Worm (Caenorhabditis elegans) whole organism, L1 larva: ENCODE data around the gene F56A8.8.

ENCODE experiments used
- C34B4.2 ChIP-seq: sonication (generic microtip); optimal IDR thresholded peaks from 2 replicates; lab custom pipeline; 2017; ENCODE audit warnings: mild to moderate bottlenecking, missing genetic modification characterization, missing compliant biosample characterization
- F16B12.6 ChIP-seq: fragments of 150-350 bp; optimal IDR thresholded peaks from 2 replicates; lab custom pipeline; 2014; ENCODE audit warnings: missing biosample characterization, missing genetic modification characterization
- Y116A8C.19 ChIP-seq: sonication (generic microtip); optimal IDR thresholded peaks from 2 replicates; lab custom pipeline; 2016; ENCODE audit warnings: missing compliant biosample characterization, missing genetic modification characterization, borderline replicate concordance
- aha-1 ChIP-seq: fragments of 150-350 bp; optimal IDR thresholded peaks from 2 replicates; lab custom pipeline; 2014; ENCODE audit warnings: missing biosample characterization, missing genetic modification characterization
- aly-2 ChIP-seq: fragments of 150-350 bp; optimal IDR thresholded peaks from 2 replicates; lab custom pipeline; 2014; ENCODE audit warnings: missing biosample characterization, missing genetic modification characterization
- ama-1 ChIP-seq: fragments of 150-350 bp; optimal IDR thresholded peaks from 2 replicates; lab custom pipeline; 2014
- ceh-63 ChIP-seq: fragments of 200-800 bp; sonication (Bioruptor generic); optimal IDR thresholded peaks from 2 replicates; lab custom pipeline; 2018; ENCODE audit warnings: mild to moderate bottlenecking, missing genetic modification characterization, missing compliant biosample characterization
- ceh-82 ChIP-seq, 3 experiments: fragments of 150-350 bp in 1 of 3; sonication (generic microtip) in 2 of 3; optimal IDR thresholded peaks; 2 replicates each; lab custom pipeline; 2014 to 2017; ENCODE audit warnings: missing biosample characterization in 3 of 3, missing genetic modification characterization in 3 of 3
- dsc-1 ChIP-seq: sonication (generic microtip); optimal IDR thresholded peaks from 2 replicates; lab custom pipeline; 2016; ENCODE audit warnings: mild to moderate bottlenecking, missing genetic modification characterization, missing compliant biosample characterization
- efl-1 ChIP-seq, 4 experiments: fragments of 150-350 bp; optimal IDR thresholded peaks in 3 of 4; peaks in 1 of 4; 1 replicate in 1 of 4; 2 replicates in 3 of 4; lab custom pipeline; 2014; ENCODE audit warnings: missing biosample characterization in 2 of 4, missing genetic modification characterization in 2 of 4, missing genetic modification reagents in 2 of 4
- egl-27 ChIP-seq, 2 experiments: fragments of 150-350 bp in 1 of 2; sonication (generic microtip); optimal IDR thresholded peaks; 3 replicates each; lab custom pipeline; 2017 to 2018; ENCODE audit warnings: missing biosample characterization in 2 of 2, missing genetic modification characterization in 2 of 2, missing genetic modification reagents in 2 of 2
- elt-2 ChIP-seq: sonication (generic microtip); optimal IDR thresholded peaks from 2 replicates; lab custom pipeline; 2016; ENCODE audit warnings: missing genetic modification characterization, mild to moderate bottlenecking, inconsistent platforms, missing compliant biosample characterization, missing genetic modification reagents
- ets-5 ChIP-seq: fragments of 200-800 bp; sonication (Bioruptor generic); IDR thresholded peaks from 2 replicates; pipeline ENCODE4 v1.3.6; 2022; ENCODE audit warnings: missing genetic modification characterization, missing compliant biosample characterization
- fkh-10 ChIP-seq: sonication (generic microtip); optimal IDR thresholded peaks from 2 replicates; lab custom pipeline; 2017; ENCODE audit warnings: missing biosample characterization, missing genetic modification reagents, missing genetic modification characterization
- fos-1 ChIP-seq: fragments of 150-350 bp; optimal IDR thresholded peaks from 2 replicates; lab custom pipeline; 2014; ENCODE audit warnings: missing biosample characterization, missing genetic modification characterization
- hlh-17 ChIP-seq: fragments of 200-800 bp; sonication (Bioruptor generic); optimal IDR thresholded peaks from 2 replicates; lab custom pipeline; 2018; ENCODE audit warnings: missing genetic modification characterization, mild to moderate bottlenecking, missing compliant biosample characterization, moderate library complexity, borderline replicate concordance
- isw-1 ChIP-seq: fragments of 200-800 bp; sonication (Bioruptor generic); IDR thresholded peaks from 2 replicates; pipeline ENCODE4 v1.3.6; 2022; ENCODE audit warnings: missing genetic modification characterization, missing compliant biosample characterization
- jun-1 ChIP-seq: fragments of 150-350 bp; optimal IDR thresholded peaks from 2 replicates; lab custom pipeline; 2014; ENCODE audit warnings: missing biosample characterization, missing genetic modification reagents, missing genetic modification characterization
- lin-13 ChIP-seq: fragments of 150-350 bp; optimal IDR thresholded peaks from 2 replicates; lab custom pipeline; 2014; ENCODE audit warnings: missing biosample characterization, missing genetic modification reagents, missing genetic modification characterization
- lin-35 ChIP-seq, 2 experiments: fragments of 150-350 bp; optimal IDR thresholded peaks; 2 replicates each; lab custom pipeline; 2014; ENCODE audit warnings: missing biosample characterization in 2 of 2, missing genetic modification characterization in 2 of 2, missing genetic modification reagents in 2 of 2
- lin-39 ChIP-seq: fragments of 150-350 bp; optimal IDR thresholded peaks from 2 replicates; lab custom pipeline; 2014; ENCODE audit warnings: missing biosample characterization, missing genetic modification reagents, missing genetic modification characterization
- lir-3 ChIP-seq: sonication (generic microtip); optimal IDR thresholded peaks from 2 replicates; lab custom pipeline; 2016; ENCODE audit warnings: mild to moderate bottlenecking, missing genetic modification characterization, moderate library complexity, missing compliant biosample characterization; ENCODE audit not compliant: poor library complexity
- lsy-2 ChIP-seq, 2 experiments: fragments of 150-350 bp; optimal IDR thresholded peaks; 2 replicates each; lab custom pipeline; 2014; ENCODE audit warnings: missing biosample characterization in 2 of 2, missing genetic modification characterization in 2 of 2
- mab-9 ChIP-seq: fragments of 200-800 bp; sonication (Bioruptor generic); IDR thresholded peaks from 2 replicates; pipeline ENCODE4 v1.3.6; 2022; ENCODE audit warnings: missing genetic modification reagents, missing genetic modification characterization, missing compliant biosample characterization
- mdl-1 ChIP-seq, 2 experiments: fragments of 150-350 bp; optimal IDR thresholded peaks; 2 replicates each; lab custom pipeline; 2014 to 2017; ENCODE audit warnings: missing biosample characterization in 2 of 2, missing genetic modification characterization in 2 of 2, inconsistent platforms in 1 of 2
- mef-2 ChIP-seq: fragments of 150-350 bp; optimal IDR thresholded peaks from 2 replicates; lab custom pipeline; 2014; ENCODE audit warnings: missing biosample characterization, missing genetic modification characterization
- mep-1 ChIP-seq: fragments of 150-350 bp; optimal IDR thresholded peaks from 2 replicates; lab custom pipeline; 2014; ENCODE audit warnings: missing biosample characterization, missing genetic modification characterization
- nhr-12 ChIP-seq: sonication (generic microtip); optimal IDR thresholded peaks from 2 replicates; lab custom pipeline; 2017; ENCODE audit warnings: missing biosample characterization, missing genetic modification characterization
- nhr-20 ChIP-seq: sonication (generic microtip); optimal IDR thresholded peaks from 2 replicates; lab custom pipeline; 2016; ENCODE audit warnings: mild to moderate bottlenecking, missing genetic modification characterization, missing compliant biosample characterization
- nhr-47 ChIP-seq: sonication (generic microtip); optimal IDR thresholded peaks from 2 replicates; lab custom pipeline; 2016; ENCODE audit warnings: mild to moderate bottlenecking, missing genetic modification characterization, moderate library complexity, missing compliant biosample characterization
- nhr-71 ChIP-seq: sonication (generic microtip); optimal IDR thresholded peaks from 2 replicates; lab custom pipeline; 2016; ENCODE audit warnings: mild to moderate bottlenecking, missing genetic modification characterization, moderate library complexity, missing compliant biosample characterization
- nhr-76 ChIP-seq: sonication (generic microtip); optimal IDR thresholded peaks from 2 replicates; lab custom pipeline; 2017; ENCODE audit warnings: missing biosample characterization, missing genetic modification characterization
- pag-3 ChIP-seq: sonication (generic microtip); optimal IDR thresholded peaks from 2 replicates; lab custom pipeline; 2017; ENCODE audit warnings: missing genetic modification characterization, mild to moderate bottlenecking, missing compliant biosample characterization, antibody characterized with exemption, borderline replicate concordance; ENCODE audit not compliant: insufficient read depth
- pax-3 ChIP-seq: fragments of 200-800 bp; sonication (Bioruptor generic); optimal IDR thresholded peaks from 2 replicates; lab custom pipeline; 2018; ENCODE audit warnings: mild to moderate bottlenecking, missing genetic modification characterization, moderate library complexity, missing compliant biosample characterization
- pqm-1 ChIP-seq: sonication (generic microtip); optimal IDR thresholded peaks from 3 replicates; lab custom pipeline; 2017; ENCODE audit warnings: missing biosample characterization, missing genetic modification characterization
- rnt-1 ChIP-seq: sonication (generic microtip); optimal IDR thresholded peaks from 2 replicates; lab custom pipeline; 2016; ENCODE audit warnings: mild to moderate bottlenecking, missing genetic modification characterization, moderate library complexity, missing compliant biosample characterization
- snpc-4 ChIP-seq: fragments of 150-350 bp; optimal IDR thresholded peaks from 2 replicates; lab custom pipeline; 2014; ENCODE audit warnings: missing biosample characterization, missing genetic modification characterization
- sox-4 ChIP-seq: sonication (generic microtip); optimal IDR thresholded peaks from 2 replicates; lab custom pipeline; 2016; ENCODE audit warnings: missing genetic modification characterization, missing compliant biosample characterization
- sptf-1 ChIP-seq: fragments of 150-350 bp; optimal IDR thresholded peaks from 2 replicates; lab custom pipeline; 2014; ENCODE audit warnings: missing biosample characterization, missing genetic modification characterization
- sup-37 ChIP-seq: fragments of 200-800 bp; sonication (Bioruptor generic); optimal IDR thresholded peaks from 2 replicates; lab custom pipeline; 2018; ENCODE audit warnings: mild to moderate bottlenecking, missing genetic modification characterization, missing compliant biosample characterization
- swsn-7 ChIP-seq: sonication (generic microtip); optimal IDR thresholded peaks from 2 replicates; lab custom pipeline; 2016; ENCODE audit warnings: missing genetic modification characterization, missing compliant biosample characterization
- tbx-2 ChIP-seq: sonication (generic microtip); optimal IDR thresholded peaks from 2 replicates; lab custom pipeline; 2016; ENCODE audit warnings: missing genetic modification characterization, missing compliant biosample characterization
- tlp-1 ChIP-seq: fragments of 150-350 bp; optimal IDR thresholded peaks from 2 replicates; lab custom pipeline; 2014; ENCODE audit warnings: missing biosample characterization, missing genetic modification characterization
- unc-130 ChIP-seq: fragments of 150-350 bp; optimal IDR thresholded peaks from 2 replicates; lab custom pipeline; 2017; ENCODE audit warnings: missing biosample characterization, missing genetic modification characterization, inconsistent platforms
- unc-30 ChIP-seq: sonication (generic microtip); optimal IDR thresholded peaks from 2 replicates; lab custom pipeline; 2017; ENCODE audit warnings: missing biosample characterization, missing genetic modification characterization
- unc-62 ChIP-seq: fragments of 150-350 bp; optimal IDR thresholded peaks from 2 replicates; lab custom pipeline; 2014; ENCODE audit warnings: missing biosample characterization, missing genetic modification reagents, missing genetic modification characterization
- unc-86 ChIP-seq: sonication (generic microtip); optimal IDR thresholded peaks from 2 replicates; lab custom pipeline; 2016; ENCODE audit warnings: missing genetic modification characterization, missing compliant biosample characterization
- unc-98 ChIP-seq: fragments of 200-800 bp; sonication (Bioruptor generic); IDR thresholded peaks from 2 replicates; pipeline ENCODE4 v1.3.6; 2022; ENCODE audit warnings: missing genetic modification characterization, missing compliant biosample characterization
- xbp-1 ChIP-seq: sonication (generic microtip); optimal IDR thresholded peaks from 2 replicates; lab custom pipeline; 2016; ENCODE audit warnings: missing genetic modification characterization, missing compliant biosample characterization
- zag-1 ChIP-seq: fragments of 150-350 bp; optimal IDR thresholded peaks from 2 replicates; lab custom pipeline; 2014; ENCODE audit warnings: missing biosample characterization, missing genetic modification characterization
- zip-4 ChIP-seq: fragments of 200-800 bp; sonication (Bioruptor generic); optimal IDR thresholded peaks from 2 replicates; lab custom pipeline; 2018; ENCODE audit warnings: mild to moderate bottlenecking, missing genetic modification characterization, moderate library complexity, missing compliant biosample characterization
- ztf-11 ChIP-seq, 2 experiments: sonication (generic microtip); optimal IDR thresholded peaks; 2 replicates each; lab custom pipeline; 2016 to 2017; ENCODE audit warnings: missing genetic modification characterization in 2 of 2, missing biosample characterization in 1 of 2, missing compliant biosample characterization in 1 of 2

F56A8.8 gene

ce11 chrIII:13256438-13256928 is 29.0 kb upstream of the F56A8.8 start, which contains the start of gene F56A8.3 (continued):
- no peak for TF ChIP-seq unc-62 (GFP tag; lab: Kevin White, UChicago)
- peak; percentile 16 for TF ChIP-seq pax-3
- no peak for TF ChIP-seq sptf-1
- TF ChIP-seq mdl-1 (tag; optimal IDR thresholded peaks at IDR 0.05; lab: Kevin White, UChicago): peak in 1 of 2 experiments; percentile 60
- no peak for TF ChIP-seq C34B4.2 (tag; lab: Kevin White, UChicago)
- no peak for TF ChIP-seq hlh-17 (GFP tag; lab: Kevin White, UChicago)
- peak; percentile 75 for TF ChIP-seq mep-1 (tag; lab: Kevin White, UChicago)
- peak; percentile 65 for TF ChIP-seq unc-130 (tag; lab: Kevin White, UChicago)
- TF ChIP-seq swsn-7: peak; percentile 76
- no peak for TF ChIP-seq ceh-63
- peak; percentile 49 for TF ChIP-seq ama-1 (lab: Kevin White, UChicago)
- peak; percentile 35 for TF ChIP-seq sox-4
- no peak for TF ChIP-seq Y116A8C.19 (tag; lab: Kevin White, UChicago)
- no peak for TF ChIP-seq pqm-1 (tag; lab: Kevin White, UChicago)
- no peak for TF ChIP-seq mab-9 (GFP tag; lab: Robert Waterston, UW)
- peak; percentile 37 for TF ChIP-seq snpc-4
- TF ChIP-seq zag-1: no peak
- TF ChIP-seq fos-1 (tag; lab: Kevin White, UChicago): peak; percentile 33
- TF ChIP-seq lir-3: no peak
- TF ChIP-seq nhr-12 (tag; lab: Kevin White, UChicago): peak; percentile 7
- no peak for TF ChIP-seq elt-2 (tag; lab: Kevin White, UChicago)
- no peak for TF ChIP-seq tlp-1
- TF ChIP-seq zip-4 (GFP tag; lab: Kevin White, UChicago): peak; percentile 22
- TF ChIP-seq xbp-1 (tag; lab: Kevin White, UChicago): peak; percentile 70
- TF ChIP-seq mef-2: no peak
- TF ChIP-seq fkh-10 (GFP tag; lab: Kevin White, UChicago): no peak
- TF ChIP-seq F16B12.6: peak; percentile 47
- TF ChIP-seq aha-1: no peak
- TF ChIP-seq egl-27 (tag; optimal IDR thresholded peaks at IDR 0.05; lab: Kevin White, UChicago): no peak
- TF ChIP-seq lin-13: peak; percentile 55
- TF ChIP-seq tbx-2 (tag; lab: Kevin White, UChicago): peak; percentile 78
- TF ChIP-seq nhr-20 (tag; lab: Kevin White, UChicago): peak; percentile 69

DNA sequence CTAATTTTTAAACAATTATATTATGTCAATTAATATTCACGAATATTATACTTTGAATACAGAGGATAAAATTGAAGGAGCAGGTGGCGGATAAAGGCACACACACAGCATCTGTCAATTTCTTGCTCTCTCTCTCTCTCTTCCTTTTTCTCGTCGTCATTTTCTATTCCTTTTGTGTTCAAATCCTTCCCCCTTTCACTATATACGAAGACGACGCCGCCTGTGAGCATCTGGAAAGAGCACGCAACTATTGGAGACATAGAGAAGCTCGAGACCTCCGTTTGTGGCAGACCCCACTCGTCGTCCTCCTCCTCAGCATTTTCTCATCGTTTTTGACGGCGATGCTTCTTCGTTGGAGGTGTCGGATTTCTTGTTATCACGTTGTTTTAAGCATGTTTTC is 27.4 kb upstream of the F56A8.8 start:
- no peak for TF ChIP-seq unc-30
- no peak for TF ChIP-seq nhr-76
- no peak for TF ChIP-seq sup-37 (GFP tag; lab: Kevin White, UChicago)
- TF ChIP-seq unc-86 (tag; lab: Kevin White, UChicago): peak; percentile 37
- peak; percentile 17 for TF ChIP-seq dsc-1
- TF ChIP-seq ztf-11 (tag; optimal IDR thresholded peaks at IDR 0.05; lab: Kevin White, UChicago): peak in 1 of 2 experiments; percentile 58
- no peak for TF ChIP-seq aly-2 (tag; lab: Kevin White, UChicago)
- TF ChIP-seq nhr-71: peak; percentile 39
- no peak for TF ChIP-seq jun-1 (tag; lab: Kevin White, UChicago)
- peak in 2 of 3 experiments; percentile 10 to 27 for TF ChIP-seq ceh-82 (tag; optimal IDR thresholded peaks at IDR 0.05; lab: Kevin White, UChicago)
- no peak for TF ChIP-seq aha-1
- TF ChIP-seq efl-1 (optimal IDR thresholded peaks at IDR 0.05; lab: Kevin White, UChicago): peak; percentile 45 to 57
- peak in 1 of 2 experiments; percentile 28 for TF ChIP-seq efl-1 (GFP tag; optimal IDR thresholded peaks at IDR 0.05 in 1 of 2; lab: Kevin White, UChicago)
- peak in 1 of 2 experiments; percentile 63 for TF ChIP-seq lin-35 (GFP tag; optimal IDR thresholded peaks at IDR 0.05; lab: Kevin White, UChicago)
- no peak for TF ChIP-seq rnt-1 (tag; lab: Kevin White, UChicago)
- TF ChIP-seq Y116A8C.19 (tag; lab: Kevin White, UChicago): no peak
- peak in 1 of 2 experiments; percentile 29 for TF ChIP-seq lsy-2 (tag; optimal IDR thresholded peaks at IDR 0.05; lab: Kevin White, UChicago)
- TF ChIP-seq pag-3: no peak
- peak; percentile 43 for TF ChIP-seq swsn-7
- TF ChIP-seq tbx-2 (tag; lab: Kevin White, UChicago): peak; percentile 14
- TF ChIP-seq zag-1: no peak
- TF ChIP-seq nhr-47 (tag; lab: Kevin White, UChicago): peak; percentile 31
- no peak for TF ChIP-seq ets-5
- peak; percentile 19 for TF ChIP-seq F16B12.6
- TF ChIP-seq lin-39: no peak
- peak; percentile 5; the same call in 1 of the 2 replicates for TF ChIP-seq isw-1 (GFP tag; lab: Robert Waterston, UW)
- no peak for TF ChIP-seq unc-98 (GFP tag; lab: Robert Waterston, UW)
- TF ChIP-seq hlh-17 (GFP tag; lab: Kevin White, UChicago): no peak
